Fruit fly (Drosophila melanogaster): ENCODE results near the gene CG11601.

The CG11601 gene

DNA sequence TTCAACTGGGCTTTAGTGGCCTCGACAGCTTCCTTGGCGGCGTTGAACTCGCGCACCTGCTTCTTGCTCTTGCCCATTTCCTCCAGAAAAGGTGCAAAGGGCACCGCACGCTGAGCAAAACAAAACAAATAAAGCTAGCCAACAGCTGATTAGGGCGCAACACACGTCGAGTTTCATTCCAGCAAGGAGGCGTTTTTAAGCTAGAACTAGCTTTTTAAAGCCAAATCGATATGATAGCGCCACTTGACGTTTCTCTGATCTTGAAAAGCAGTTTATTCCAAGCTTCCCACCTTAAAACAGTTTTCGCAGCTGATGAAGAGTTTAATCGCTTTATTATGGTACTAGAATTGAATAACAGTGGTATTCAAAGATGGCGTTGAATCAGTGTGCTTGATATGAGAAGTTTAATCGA lies at the start of gene CG11601 (continued):
- TF ChIP-seq CG11504 (tag; optimal IDR thresholded peaks at IDR 0.05) (peak; percentile 29), CG10431 (GFP tag; optimal IDR thresholded peaks at IDR 0.05) (no peak), vvl (GFP tag; IDR thresholded peaks at IDR 0.05) (peak; percentile 72), CG10462 (GFP tag; optimal IDR thresholded peaks at IDR 0.05) (no peak), dimm (GFP tag; IDR thresholded peaks at IDR 0.05) (no peak), CG6765 (GFP tag; optimal IDR thresholded peaks at IDR 0.05) (no peak), Dbx (GFP tag; IDR thresholded peaks at IDR 0.05) (peak; percentile 62; the same call in 2 of the 3 replicates), CG4707 (GFP tag; optimal IDR thresholded peaks at IDR 0.05) (no peak), B-H1 (GFP tag; IDR thresholded peaks at IDR 0.05) (no peak), z (GFP tag; IDR thresholded peaks at IDR 0.05) (no peak), CG17829 (tag; optimal IDR thresholded peaks at IDR 0.05) (peak; percentile 34), H15 (GFP tag; IDR thresholded peaks at IDR 0.05) (no peak), Poxn (GFP tag; IDR thresholded peaks at IDR 0.05) (no peak), CG4820 (GFP tag; optimal IDR thresholded peaks at IDR 0.05) (peak; percentile 26), onecut (GFP tag; IDR thresholded peaks at IDR 0.05) (peak; percentile 47), Taf1 (GFP tag; IDR thresholded peaks at IDR 0.05) (no peak), tin (GFP tag; optimal IDR thresholded peaks at IDR 0.05) (no peak), stc (GFP tag; IDR thresholded peaks at IDR 0.05) (peak; percentile 30; the same call in 1 of the 2 replicates), CG5245 (GFP tag; optimal IDR thresholded peaks at IDR 0.05) (no peak), da (GFP tag; optimal IDR thresholded peaks at IDR 0.05) (no peak), Dad (GFP tag; optimal IDR thresholded peaks at IDR 0.05) (peak; percentile 2), CG8478 (optimal IDR thresholded peaks at IDR 0.05) (no peak), ttk (GFP tag; IDR thresholded peaks at IDR 0.05) (no peak), CG16779 (GFP tag; IDR thresholded peaks at IDR 0.05) (no peak), zfh1 (GFP tag; IDR thresholded peaks at IDR 0.05) (0 out of 3 replicates have a peak, but pooled peaks have one; percentile 44), Bteb2 (GFP tag; optimal IDR thresholded peaks at IDR 0.05) (peak; percentile 14), Gsc (GFP tag; IDR thresholded peaks at IDR 0.05) (no peak), CG33213 (GFP tag; optimal IDR thresholded peaks at IDR 0.05) (peak; percentile 47), Scr (GFP tag; IDR thresholded peaks at IDR 0.05; ENCODE audit: partially characterized antibody) (peak; percentile 34), CG6689 (GFP tag; IDR thresholded peaks at IDR 0.05) (peak; percentile 40), CG17385 (GFP tag; optimal IDR thresholded peaks at IDR 0.05) (no peak), ro (GFP tag; IDR thresholded peaks at IDR 0.05) (no peak), Ptx1 (GFP tag; IDR thresholded peaks at IDR 0.05) (peak; percentile 50), Sin3A (optimal IDR thresholded peaks at IDR 0.05) (peak; percentile 27), chif (GFP tag; optimal IDR thresholded peaks at IDR 0.05) (peak in 1 of 2 experiments; percentile 13), fd96Cb (tag; optimal IDR thresholded peaks at IDR 0.05) (no peak), CG15601 (tag; optimal IDR thresholded peaks at IDR 0.05) (peak; percentile 16), gcm2 (GFP tag; optimal IDR thresholded peaks at IDR 0.05) (no peak), otp (GFP tag; IDR thresholded peaks at IDR 0.05) (no peak), usp (GFP tag; optimal IDR thresholded peaks at IDR 0.05) (no peak), CG7556 (GFP tag; optimal IDR thresholded peaks at IDR 0.05) (no peak), C15 (GFP tag; IDR thresholded peaks at IDR 0.05) (no peak), CG12219 (GFP tag; optimal IDR thresholded peaks at IDR 0.05) (no peak), CG8765 (GFP tag; IDR thresholded peaks at IDR 0.05) (peak; percentile 48; the same call in 1 of the 2 replicates), CG14441 (GFP tag; IDR thresholded peaks at IDR 0.05) (0 out of 2 replicates have a peak, but pooled peaks have one; percentile 26), CG13894 (tag; optimal IDR thresholded peaks at IDR 0.05) (peak; percentile 56), zfh2 (GFP tag; optimal IDR thresholded peaks at IDR 0.05) (peak; percentile 65), CG11723 (GFP tag; optimal IDR thresholded peaks at IDR 0.05) (no peak), crc (GFP tag; optimal IDR thresholded peaks at IDR 0.05) (no peak), Ravus (GFP tag; IDR thresholded peaks at IDR 0.05) (no peak), D (optimal IDR thresholded peaks at IDR 0.05) (no peak), D (GFP tag; optimal IDR thresholded peaks at IDR 0.05) (no peak), CG1832 (GFP tag; optimal IDR thresholded peaks at IDR 0.05) (no peak), pho (GFP tag; optimal IDR thresholded peaks at IDR 0.05) (peak; percentile 59)

Data from whole organism, embryonic.